Fruit fly (Drosophila melanogaster) whole organism, embryonic: ENCODE results near the gene fred.

Experiments
- BtbVII ChIP-seq: fragments of 200-800 bp; sonication (Bioruptor generic); optimal IDR thresholded peaks from 3 replicates; lab custom pipeline; 2017; ENCODE audit warnings: missing biosample characterization, mild to moderate bottlenecking, missing genetic modification characterization
- CG10209 ChIP-seq: fragments of 200-800 bp; sonication (Bioruptor generic); optimal IDR thresholded peaks from 3 replicates; lab custom pipeline; 2017; ENCODE audit warnings: missing biosample characterization, mild to moderate bottlenecking, missing genetic modification characterization, missing genetic modification reagents
- CG11398 ChIP-seq: fragments of 200-800 bp; sonication (Bioruptor generic); optimal IDR thresholded peaks from 2 replicates; lab custom pipeline; 2016; ENCODE audit warnings: missing biosample characterization, missing genetic modification characterization
- CG11696 ChIP-seq: fragments of 200-800 bp; sonication (Bioruptor generic); IDR thresholded peaks from 2 replicates; pipeline ENCODE4 v1.3.6; 2022; ENCODE audit warnings: missing biosample characterization, missing genetic modification characterization
- CG12942 ChIP-seq: fragments of 200-800 bp; sonication (Bioruptor generic); optimal IDR thresholded peaks from 3 replicates; lab custom pipeline; 2016; ENCODE audit warnings: missing biosample characterization, missing genetic modification characterization
- CG14710 ChIP-seq: fragments of 200-800 bp; sonication (Bioruptor generic); optimal IDR thresholded peaks from 3 replicates; lab custom pipeline; 2019; ENCODE audit warnings: missing biosample characterization, mild to moderate bottlenecking, missing genetic modification characterization, moderate library complexity
- CG14860 ChIP-seq: fragments of 200-800 bp; sonication (Bioruptor generic); IDR thresholded peaks from 3 replicates; pipeline ENCODE4 v1.3.6; 2022; ENCODE audit warnings: missing biosample characterization, missing genetic modification characterization; ENCODE audit not compliant: partially characterized antibody
- CG17829 ChIP-seq: fragments of 200-800 bp; optimal IDR thresholded peaks from 2 replicates; lab custom pipeline; 2019; ENCODE audit warnings: missing biosample characterization, mild to moderate bottlenecking, missing genetic modification characterization, moderate library complexity
- CG1792 ChIP-seq: fragments of 200-800 bp; sonication (Bioruptor generic); optimal IDR thresholded peaks from 2 replicates; lab custom pipeline; 2016; ENCODE audit warnings: missing biosample characterization, missing genetic modification characterization
- CG30020 ChIP-seq: fragments of 200-800 bp; optimal IDR thresholded peaks from 2 replicates; lab custom pipeline; 2019; ENCODE audit warnings: missing biosample characterization, mild to moderate bottlenecking, missing genetic modification characterization, moderate library complexity
- CG30431 ChIP-seq: fragments of 200-800 bp; sonication (Bioruptor generic); optimal IDR thresholded peaks from 2 replicates; lab custom pipeline; 2017; ENCODE audit warnings: missing biosample characterization, missing genetic modification characterization
- CG31441 ChIP-seq: fragments of 200-800 bp; sonication (Bioruptor generic); IDR thresholded peaks from 2 replicates; pipeline ENCODE4 v1.3.6; 2022; ENCODE audit warnings: missing biosample characterization, missing genetic modification characterization
- CG5245 ChIP-seq: fragments of 200-800 bp; sonication (Bioruptor generic); optimal IDR thresholded peaks from 3 replicates; lab custom pipeline; 2016; ENCODE audit warnings: missing biosample characterization, missing genetic modification characterization
- CG6654 ChIP-seq: fragments of 200-800 bp; sonication (Bioruptor generic); optimal IDR thresholded peaks from 2 replicates; lab custom pipeline; 2017; ENCODE audit warnings: missing biosample characterization, mild to moderate bottlenecking, missing genetic modification characterization
- CG7839 ChIP-seq: fragments of 200-800 bp; sonication (Bioruptor generic); optimal IDR thresholded peaks from 3 replicates; lab custom pipeline; 2018; ENCODE audit warnings: missing biosample characterization, mild to moderate bottlenecking, missing genetic modification characterization, moderate library complexity
- CG8281 ChIP-seq: fragments of 200-800 bp; sonication (Bioruptor generic); optimal IDR thresholded peaks from 2 replicates; lab custom pipeline; 2018; ENCODE audit warnings: missing biosample characterization, mild to moderate bottlenecking, missing genetic modification characterization, moderate library complexity
- CG9609 ChIP-seq: fragments of 200-800 bp; sonication (Bioruptor generic); optimal IDR thresholded peaks from 3 replicates; lab custom pipeline; 2016; ENCODE audit warnings: missing biosample characterization, missing genetic modification characterization
- CHES-1-like ChIP-seq: fragments of 200-800 bp; sonication (Bioruptor generic); optimal IDR thresholded peaks from 2 replicates; lab custom pipeline; 2016; ENCODE audit warnings: missing biosample characterization, missing genetic modification characterization
- Doc2 ChIP-seq: fragments of 200-800 bp; sonication (Bioruptor generic); IDR thresholded peaks from 2 replicates; pipeline ENCODE4 v1.3.6; 2022; ENCODE audit warnings: missing biosample characterization, missing genetic modification characterization
- Dref ChIP-seq: fragments of 200-800 bp; sonication (Bioruptor generic); IDR thresholded peaks from 2 replicates; pipeline ENCODE4 v1.3.6; 2022; ENCODE audit warnings: missing biosample characterization, missing genetic modification characterization
- E2f1 ChIP-seq: fragments of 200-800 bp; sonication (Bioruptor generic); IDR thresholded peaks from 2 replicates; pipeline ENCODE4 v1.3.6; 2022; ENCODE audit warnings: missing biosample characterization, missing genetic modification characterization
- E2f2 ChIP-seq: fragments of 200-800 bp; sonication (Bioruptor generic); IDR thresholded peaks from 2 replicates; pipeline ENCODE4 v1.3.6; 2022; ENCODE audit warnings: missing biosample characterization, missing genetic modification characterization
- HHEX ChIP-seq: fragments of 200-800 bp; sonication (Bioruptor generic); optimal IDR thresholded peaks from 3 replicates; lab custom pipeline; 2017; ENCODE audit warnings: missing biosample characterization, mild to moderate bottlenecking, missing genetic modification characterization, missing genetic modification reagents
- HLH54F ChIP-seq: fragments of 200-800 bp; sonication (Bioruptor generic); optimal IDR thresholded peaks from 3 replicates; lab custom pipeline; 2016; ENCODE audit warnings: missing biosample characterization, missing genetic modification characterization
- Hmr ChIP-seq: fragments of 200-800 bp; sonication (Bioruptor generic); optimal IDR thresholded peaks from 3 replicates; lab custom pipeline; 2017; ENCODE audit warnings: mild to moderate bottlenecking, missing biosample characterization, missing genetic modification reagents, missing genetic modification characterization
- Hr51 ChIP-seq, 2 experiments: fragments of 200-800 bp; sonication (Bioruptor generic); optimal IDR thresholded peaks; 2 replicates in 1 of 2; 3 replicates in 1 of 2; lab custom pipeline; 2016 to 2018; ENCODE audit warnings: missing biosample characterization in 2 of 2, missing genetic modification characterization in 2 of 2, mild to moderate bottlenecking in 1 of 2, moderate library complexity in 1 of 2
- Hsf ChIP-seq: fragments of 200-800 bp; sonication (Bioruptor generic); optimal IDR thresholded peaks from 3 replicates; lab custom pipeline; 2016; ENCODE audit warnings: missing biosample characterization, missing genetic modification characterization
- Meics ChIP-seq: fragments of 200-800 bp; sonication (Bioruptor generic); optimal IDR thresholded peaks from 2 replicates; lab custom pipeline; 2017; ENCODE audit warnings: missing biosample characterization, mild to moderate bottlenecking, missing genetic modification characterization
- Side ChIP-seq: fragments of 200-800 bp; sonication (Bioruptor generic); optimal IDR thresholded peaks from 2 replicates; lab custom pipeline; 2016; ENCODE audit warnings: missing biosample characterization, missing genetic modification characterization
- TFAM ChIP-seq: fragments of 200-800 bp; sonication (Bioruptor generic); optimal IDR thresholded peaks from 2 replicates; lab custom pipeline; 2017; ENCODE audit warnings: missing biosample characterization, missing genetic modification characterization, inconsistent platforms
- YL-1 ChIP-seq: fragments of 200-800 bp; sonication (Bioruptor generic); optimal IDR thresholded peaks from 3 replicates; lab custom pipeline; 2017; ENCODE audit warnings: missing biosample characterization, mild to moderate bottlenecking, missing genetic modification characterization
- bowl ChIP-seq: fragments of 200-800 bp; sonication (Bioruptor generic); IDR thresholded peaks from 2 replicates; pipeline ENCODE4 v1.3.6; 2022; ENCODE audit warnings: missing biosample characterization, missing genetic modification characterization
- crp ChIP-seq, 2 experiments: fragments of 200-800 bp; sonication (Bioruptor generic); optimal IDR thresholded peaks; 2 replicates in 1 of 2; 3 replicates in 1 of 2; lab custom pipeline; 2017; ENCODE audit warnings: missing biosample characterization in 2 of 2, missing genetic modification characterization in 2 of 2, mild to moderate bottlenecking in 1 of 2, moderate library complexity in 1 of 2
- dan ChIP-seq: fragments of 200-800 bp; sonication (Bioruptor generic); IDR thresholded peaks from 2 replicates; pipeline ENCODE4 v1.3.6; 2022; ENCODE audit warnings: missing biosample characterization, missing genetic modification characterization
- disco-r ChIP-seq: fragments of 200-800 bp; sonication (Bioruptor generic); optimal IDR thresholded peaks from 2 replicates; lab custom pipeline; 2016; ENCODE audit warnings: missing biosample characterization, missing genetic modification characterization
- emc ChIP-seq: fragments of 200-800 bp; sonication (Bioruptor generic); optimal IDR thresholded peaks from 2 replicates; lab custom pipeline; 2016; ENCODE audit warnings: missing biosample characterization, missing genetic modification characterization
- h ChIP-seq: fragments of >200 bp; optimal IDR thresholded peaks from 2 replicates; lab custom pipeline; 2017
- hbn ChIP-seq: fragments of 200-800 bp; sonication (Bioruptor generic); IDR thresholded peaks from 2 replicates; pipeline ENCODE4 v1.3.6; 2022; ENCODE audit warnings: missing biosample characterization, missing genetic modification characterization; ENCODE audit not compliant: partially characterized antibody
- hth ChIP-seq: fragments of >200 bp; optimal IDR thresholded peaks from 2 replicates; lab custom pipeline; 2017; ENCODE audit warnings: inconsistent platforms
- insv ChIP-seq, 2 experiments: fragments of 200-800 bp; sonication (Bioruptor generic); optimal IDR thresholded peaks; 3 replicates each; lab custom pipeline; 2016 to 2018; ENCODE audit warnings: missing biosample characterization in 2 of 2, missing genetic modification characterization in 2 of 2
- p53 ChIP-seq: fragments of 200-800 bp; sonication (Bioruptor generic); optimal IDR thresholded peaks from 2 replicates; lab custom pipeline; 2016; ENCODE audit warnings: missing biosample characterization, missing genetic modification characterization
- pan ChIP-seq, 4 experiments: fragments of >200 bp in 3 of 4; fragments of 200-800 bp in 1 of 4; sonication (Bioruptor generic) in 1 of 4; optimal IDR thresholded peaks in 3 of 4; IDR thresholded peaks in 1 of 4; 2 replicates each; pipeline versions ENCODE4 v1.3.6 to Lab custom; 2017 to 2022; ENCODE audit warnings: missing biosample characterization in 2 of 4, missing genetic modification characterization in 2 of 4, mixed read lengths in 1 of 4
- pb ChIP-seq: fragments of 200-800 bp; sonication (Bioruptor generic); optimal IDR thresholded peaks from 3 replicates; lab custom pipeline; 2016; ENCODE audit warnings: missing biosample characterization, missing genetic modification characterization
- peb ChIP-seq: fragments of 200-800 bp; sonication (Bioruptor generic); IDR thresholded peaks from 2 replicates; pipeline ENCODE4 v1.3.6; 2022; ENCODE audit warnings: missing biosample characterization, missing genetic modification characterization
- rib ChIP-seq: fragments of 200-800 bp; sonication (Bioruptor generic); IDR thresholded peaks from 2 replicates; pipeline ENCODE4 v1.3.6; 2022; ENCODE audit warnings: missing biosample characterization, missing genetic modification characterization
- ro ChIP-seq: fragments of 200-800 bp; sonication (Bioruptor generic); IDR thresholded peaks from 2 replicates; pipeline ENCODE4 v1.3.6; 2022; ENCODE audit warnings: missing biosample characterization, missing genetic modification characterization
- tll ChIP-seq, 2 experiments: fragments of 200-800 bp in 1 of 2; fragments of >200 bp in 1 of 2; sonication (Bioruptor generic) in 1 of 2; optimal IDR thresholded peaks; 2 replicates each; lab custom pipeline; 2017 to 2019; ENCODE audit warnings: missing biosample characterization in 2 of 2, missing genetic modification characterization in 2 of 2, mild to moderate bottlenecking in 1 of 2, moderate library complexity in 1 of 2
- ttk ChIP-seq: fragments of 200-800 bp; sonication (Bioruptor generic); IDR thresholded peaks from 2 replicates; pipeline ENCODE4 v2.1.2; 2022; ENCODE audit warnings: missing biosample characterization, missing genetic modification characterization
- tup ChIP-seq: fragments of 200-800 bp; sonication (Bioruptor generic); optimal IDR thresholded peaks from 2 replicates; lab custom pipeline; 2016; ENCODE audit warnings: missing biosample characterization, mild to moderate bottlenecking, missing genetic modification characterization, moderate library complexity
- vfl ChIP-seq: fragments of 200-800 bp; sonication (Bioruptor generic); optimal IDR thresholded peaks from 2 replicates; lab custom pipeline; 2016; ENCODE audit warnings: missing biosample characterization, missing genetic modification characterization
- zen ChIP-seq: fragments of 200-800 bp; sonication (Bioruptor generic); optimal IDR thresholded peaks from 3 replicates; lab custom pipeline; 2018; ENCODE audit warnings: missing biosample characterization, mild to moderate bottlenecking, missing genetic modification characterization, moderate library complexity

fred gene

dm6 chr2L:3867474-3868082, 123.9 kb downstream of the fred start, which contains the start of gene Cep97 (continued):
- TF ChIP-seq Hr51 (GFP tag; optimal IDR thresholded peaks at IDR 0.05; lab: Kevin White, UChicago) (no peak), pan (optimal IDR thresholded peaks at IDR 0.05; lab: Kevin White, UChicago) (no peak), pan (GFP tag; optimal IDR thresholded peaks at IDR 0.05 in 1 of 2, IDR thresholded peaks at IDR 0.05 in 1 of 2) (no peak), CG14860 (GFP tag; lab: Robert Waterston, UW) (peak; percentile 89), HLH54F (GFP tag; lab: Kevin White, UChicago) (no peak), CG9609 (GFP tag; lab: Kevin White, UChicago) (no peak), dan (no peak), CG8281 (tag; lab: Kevin White, UChicago) (no peak), CG30020 (no peak), bowl (GFP tag; lab: Robert Waterston, UW) (no peak), CG31441 (GFP tag; lab: Robert Waterston, UW) (no peak), CG6654 (GFP tag; lab: Kevin White, UChicago) (no peak), p53 (no peak), CG30431 (no peak), tll (GFP tag; optimal IDR thresholded peaks at IDR 0.05; lab: Kevin White, UChicago) (no peak), hbn (GFP tag; lab: Robert Waterston, UW) (peak; percentile 82), crp (GFP tag; optimal IDR thresholded peaks at IDR 0.05; lab: Kevin White, UChicago) (no peak), rib (GFP tag; lab: Robert Waterston, UW) (no peak), h (lab: Kevin White, UChicago) (no peak), CG11398 (no peak), BtbVII (GFP tag; lab: Kevin White, UChicago) (no peak), CG12942 (GFP tag; lab: Kevin White, UChicago) (no peak), HHEX (no peak), CG17829 (tag; lab: Kevin White, UChicago) (no peak), E2f1 (no peak), emc (GFP tag; lab: Kevin White, UChicago) (no peak), CHES-1-like (GFP tag; lab: Kevin White, UChicago) (no peak), hth (lab: Kevin White, UChicago) (no peak), E2f2 (GFP tag; lab: Robert Waterston, UW) (peak; percentile 97), ro (GFP tag; lab: Robert Waterston, UW) (no peak), tup (GFP tag; lab: Kevin White, UChicago) (no peak), CG7839 (no peak), peb (GFP tag; lab: Robert Waterston, UW) (no peak), CG11696 (GFP tag; lab: Robert Waterston, UW) (no peak), Doc2 (GFP tag; lab: Robert Waterston, UW) (no peak), Side (GFP tag; lab: Kevin White, UChicago) (no peak), Hsf (GFP tag; lab: Kevin White, UChicago) (no peak), TFAM (GFP tag; lab: Kevin White, UChicago) (no peak), insv (GFP tag; optimal IDR thresholded peaks at IDR 0.05; lab: Kevin White, UChicago) (no peak), CG14710 (peak; percentile 20), pb (no peak), YL-1 (GFP tag; lab: Kevin White, UChicago) (no peak), Meics (no peak), CG1792 (GFP tag; lab: Kevin White, UChicago) (no peak), CG10209 (no peak), CG5245 (GFP tag; lab: Kevin White, UChicago) (no peak), vfl (no peak), ttk (GFP tag; lab: Robert Waterston, UW) (no peak), zen (no peak), disco-r (GFP tag; lab: Kevin White, UChicago) (no peak), Hmr (no peak), Dref (peak; percentile 99)
